Fruit fly (Drosophila melanogaster): ENCODE measurements around the gene mRpL45.

DNA sequence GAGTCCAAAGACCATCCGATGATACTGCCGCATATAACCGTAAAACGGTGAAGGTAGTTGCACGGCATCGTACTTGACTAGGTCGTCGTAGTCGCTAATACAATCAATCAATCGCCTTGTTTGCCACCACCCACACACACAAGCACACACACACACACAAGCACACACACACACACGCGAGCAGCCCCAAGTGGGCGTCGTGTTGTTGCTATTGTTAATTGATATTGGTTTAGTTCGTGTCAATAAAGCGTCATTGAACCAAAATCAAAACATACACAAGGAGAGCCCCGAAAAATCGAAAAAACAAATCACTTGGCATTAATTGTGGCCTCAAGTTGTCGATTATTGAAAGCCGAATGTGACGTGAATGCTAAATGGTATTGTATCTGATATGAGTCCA, 21.8 kb upstream of the mRpL45 start:
- TF ChIP-seq CG8478 (optimal IDR thresholded peaks at IDR 0.05), result no peak
- TF ChIP-seq CTCF (optimal IDR thresholded peaks at IDR 0.05), result no peak

Measured in S2 (cell line).